Fruit fly (Drosophila melanogaster) whole organism, wandering third instar larva: Measurements from ENCODE around the gene OXA1L.

Source experiments
- CG9705 ChIP-seq: fragments of 200-800 bp; sonication (Bioruptor generic); optimal IDR thresholded peaks from 2 replicates; lab custom pipeline; 2018; ENCODE audit warnings: missing biosample characterization, mild to moderate bottlenecking, missing genetic modification characterization
- OdsH ChIP-seq: fragments of 200-800 bp; sonication (Bioruptor generic); optimal IDR thresholded peaks from 2 replicates; lab custom pipeline; 2016; ENCODE audit warnings: missing biosample characterization, mild to moderate bottlenecking, missing genetic modification characterization
- fru ChIP-seq: fragments of 200-800 bp; sonication (Bioruptor generic); optimal IDR thresholded peaks from 3 replicates; lab custom pipeline; 2016; ENCODE audit warnings: missing biosample characterization, mild to moderate bottlenecking, missing genetic modification characterization

dm6 chr3L:10856534-10857030 is 29.7 kb downstream of the OXA1L start:
- TF ChIP-seq fru (GFP tag; lab: Kevin White, UChicago) (peak; percentile 76), OdsH (peak; percentile 13), CG9705 (no peak)
